Worm (Caenorhabditis elegans): Measurements from ENCODE around the gene F37H8.6.

- TF ChIP-seq ztf-29 (GFP tag; IDR thresholded peaks at IDR 0.05) (no peak), flt-1 (GFP tag; IDR thresholded peaks at IDR 0.05) (no peak), med-1 (GFP tag; optimal IDR thresholded peaks at IDR 0.05; ENCODE audit: insufficient read depth) (no peak), cog-1 (tag; optimal IDR thresholded peaks at IDR 0.05) (no peak), tab-1 (GFP tag; IDR thresholded peaks at IDR 0.05) (no peak), ref-1 (GFP tag; conservative IDR thresholded peaks at IDR 0.05) (no peak)
These were observed 48.3 kb downstream of the F37H8.6 start, which contains the start of gene F40F8.3 for ce11 chrII:11128989-11129388.

Data from whole organism, midembryonic.